Fruit fly (Drosophila melanogaster) whole organism, embryonic: Measurements from ENCODE around the gene BomBc3.

ENCODE experiments used
- Aef1 ChIP-seq: fragments of 200-800 bp; sonication (Bioruptor generic); IDR thresholded peaks from 3 replicates; pipeline ENCODE4 v1.3.6; 2022; ENCODE audit warnings: missing biosample characterization, missing genetic modification characterization
- Bteb2 ChIP-seq: fragments of 200-800 bp; sonication (Bioruptor generic); optimal IDR thresholded peaks from 2 replicates; lab custom pipeline; 2016; ENCODE audit warnings: missing biosample characterization, missing genetic modification characterization
- CG10267 ChIP-seq: fragments of 200-800 bp; sonication (Bioruptor generic); optimal IDR thresholded peaks from 2 replicates; lab custom pipeline; 2018; ENCODE audit warnings: missing biosample characterization, mild to moderate bottlenecking, missing genetic modification characterization, moderate library complexity
- CG11093 ChIP-seq: fragments of 200-800 bp; sonication (Bioruptor generic); IDR thresholded peaks from 3 replicates; pipeline ENCODE4 v1.3.6; 2022; ENCODE audit warnings: missing biosample characterization, missing genetic modification characterization
- CG12071 ChIP-seq: fragments of 200-800 bp; sonication (Bioruptor generic); optimal IDR thresholded peaks from 3 replicates; lab custom pipeline; 2018; ENCODE audit warnings: missing biosample characterization, mild to moderate bottlenecking, missing genetic modification characterization
- CG12236 ChIP-seq: fragments of 200-800 bp; sonication (Bioruptor generic); optimal IDR thresholded peaks from 2 replicates; lab custom pipeline; 2016; ENCODE audit warnings: missing biosample characterization, missing genetic modification characterization
- CG15011 ChIP-seq: fragments of 200-800 bp; sonication (Bioruptor generic); optimal IDR thresholded peaks from 3 replicates; lab custom pipeline; 2018; ENCODE audit warnings: missing biosample characterization, mild to moderate bottlenecking, missing genetic modification characterization
- CG16815 ChIP-seq: fragments of 200-800 bp; sonication (Bioruptor generic); optimal IDR thresholded peaks from 3 replicates; lab custom pipeline; 2017; ENCODE audit warnings: missing biosample characterization, mild to moderate bottlenecking, missing genetic modification characterization
- CG17912 ChIP-seq: fragments of 200-800 bp; sonication (Bioruptor generic); optimal IDR thresholded peaks from 2 replicates; lab custom pipeline; 2018; ENCODE audit warnings: missing biosample characterization, mild to moderate bottlenecking, missing genetic modification characterization
- CG2202 ChIP-seq: fragments of 200-800 bp; sonication (Bioruptor generic); optimal IDR thresholded peaks from 2 replicates; lab custom pipeline; 2018; ENCODE audit warnings: missing biosample characterization, mild to moderate bottlenecking, missing genetic modification characterization
- CG2889 ChIP-seq: fragments of 200-800 bp; sonication (Bioruptor generic); IDR thresholded peaks from 3 replicates; pipeline ENCODE4 v1.3.6; 2022; ENCODE audit warnings: missing biosample characterization, missing genetic modification characterization
- CG32772 ChIP-seq: fragments of 200-800 bp; sonication (Bioruptor generic); IDR thresholded peaks from 2 replicates; pipeline ENCODE4 v1.3.6; 2022; ENCODE audit warnings: missing biosample characterization, missing genetic modification characterization
- CG33213 ChIP-seq: fragments of 200-800 bp; sonication (Bioruptor generic); optimal IDR thresholded peaks from 3 replicates; lab custom pipeline; 2016; ENCODE audit warnings: missing biosample characterization, missing genetic modification characterization
- CG3726 ChIP-seq: fragments of 200-800 bp; sonication (Bioruptor generic); IDR thresholded peaks from 3 replicates; pipeline ENCODE4, ENCODE4 v1.3.6; 2022; ENCODE audit warnings: missing biosample characterization, missing genetic modification characterization
- CG8089 ChIP-seq: fragments of 200-800 bp; sonication (Bioruptor generic); optimal IDR thresholded peaks from 3 replicates; lab custom pipeline; 2016; ENCODE audit warnings: missing biosample characterization, missing genetic modification characterization
- CG9215 ChIP-seq: fragments of 200-800 bp; sonication (Bioruptor generic); IDR thresholded peaks from 2 replicates; pipeline ENCODE4 v1.3.6; 2022; ENCODE audit warnings: missing biosample characterization, missing genetic modification characterization
- Dad ChIP-seq: fragments of 200-800 bp; sonication (Bioruptor generic); optimal IDR thresholded peaks from 3 replicates; lab custom pipeline; 2016; ENCODE audit warnings: missing biosample characterization, missing genetic modification characterization
- Dfd ChIP-seq, 2 experiments: fragments of >200 bp; optimal IDR thresholded peaks; 2 replicates each; lab custom pipeline; 2017; ENCODE audit warnings: missing biosample characterization in 2 of 2, missing genetic modification characterization in 2 of 2
- Drgx ChIP-seq: fragments of 200-800 bp; sonication (Bioruptor generic); IDR thresholded peaks from 2 replicates; pipeline ENCODE4 v1.3.6; 2022; ENCODE audit warnings: missing biosample characterization, missing genetic modification characterization
- Elba2 ChIP-seq: fragments of 200-800 bp; sonication (Bioruptor generic); optimal IDR thresholded peaks from 3 replicates; lab custom pipeline; 2016; ENCODE audit warnings: missing biosample characterization, missing genetic modification characterization
- Ets97D ChIP-seq: fragments of 200-800 bp; sonication (Bioruptor generic); optimal IDR thresholded peaks from 3 replicates; lab custom pipeline; 2016; ENCODE audit warnings: missing biosample characterization, missing genetic modification characterization
- Fer3 ChIP-seq: fragments of 200-800 bp; sonication (Bioruptor generic); optimal IDR thresholded peaks from 2 replicates; lab custom pipeline; 2018; ENCODE audit warnings: missing biosample characterization, mild to moderate bottlenecking, missing genetic modification characterization, moderate library complexity
- Jarid2 ChIP-seq: fragments of 200-800 bp; sonication (Bioruptor generic); optimal IDR thresholded peaks from 3 replicates; lab custom pipeline; 2017; ENCODE audit warnings: mild to moderate bottlenecking, missing biosample characterization, missing genetic modification reagents, missing genetic modification characterization
- Nf-YA ChIP-seq: fragments of 200-800 bp; sonication (Bioruptor generic); IDR thresholded peaks from 2 replicates; pipeline ENCODE4 v1.3.6; 2022; ENCODE audit warnings: missing biosample characterization, missing genetic modification characterization
- Sox102F ChIP-seq: fragments of 200-800 bp; sonication (Bioruptor generic); optimal IDR thresholded peaks from 2 replicates; lab custom pipeline; 2018; ENCODE audit warnings: missing biosample characterization, mild to moderate bottlenecking, missing genetic modification characterization, moderate library complexity
- Sry-β ChIP-seq: fragments of 200-800 bp; sonication (Bioruptor generic); optimal IDR thresholded peaks from 2 replicates; lab custom pipeline; 2018; ENCODE audit warnings: missing biosample characterization, mild to moderate bottlenecking, missing genetic modification characterization, moderate library complexity
- Xrp1 ChIP-seq: fragments of 200-800 bp; sonication (Bioruptor generic); IDR thresholded peaks from 2 replicates; pipeline ENCODE4 v1.3.6; 2022; ENCODE audit warnings: missing biosample characterization, missing genetic modification characterization
- ase ChIP-seq: fragments of 200-800 bp; sonication (Bioruptor generic); IDR thresholded peaks from 3 replicates; pipeline ENCODE4 v1.3.6; 2022; ENCODE audit warnings: missing biosample characterization, missing genetic modification characterization
- ato ChIP-seq: fragments of 200-800 bp; sonication (Bioruptor generic); IDR thresholded peaks from 2 replicates; pipeline ENCODE4 v1.3.6; 2022; ENCODE audit warnings: missing biosample characterization, missing genetic modification characterization; ENCODE audit not compliant: partially characterized antibody
- bbx ChIP-seq: fragments of 200-800 bp; sonication (Bioruptor generic); IDR thresholded peaks from 2 replicates; pipeline ENCODE4 v1.3.6; 2022; ENCODE audit warnings: missing biosample characterization, missing genetic modification characterization; ENCODE audit not compliant: partially characterized antibody
- bsh ChIP-seq, 2 experiments: fragments of 200-800 bp; sonication (Bioruptor generic); optimal IDR thresholded peaks; 2 replicates each; lab custom pipeline; 2017 to 2018; ENCODE audit warnings: mild to moderate bottlenecking in 2 of 2, missing biosample characterization in 2 of 2, missing genetic modification characterization in 2 of 2, moderate library complexity in 1 of 2
- cato ChIP-seq: fragments of 200-800 bp; sonication (Bioruptor generic); optimal IDR thresholded peaks from 2 replicates; lab custom pipeline; 2016; ENCODE audit warnings: missing biosample characterization, missing genetic modification characterization, borderline replicate concordance
- croc ChIP-seq: fragments of 200-800 bp; sonication (Bioruptor generic); conservative IDR thresholded peaks from 3 replicates; pipeline ENCODE4 v1.3.6; 2022; ENCODE audit warnings: missing biosample characterization, missing genetic modification characterization
- cwo ChIP-seq: fragments of 200-800 bp; sonication (Bioruptor generic); optimal IDR thresholded peaks from 3 replicates; lab custom pipeline; 2017; ENCODE audit warnings: missing biosample characterization, missing genetic modification characterization, mild to moderate bottlenecking, moderate library complexity, missing genetic modification reagents
- dati ChIP-seq: fragments of 200-800 bp; sonication (Bioruptor generic); IDR thresholded peaks from 2 replicates; pipeline ENCODE4 v1.3.6; 2022; ENCODE audit warnings: missing biosample characterization, missing genetic modification characterization
- dm ChIP-seq: fragments of 200-800 bp; sonication (Bioruptor generic); optimal IDR thresholded peaks from 3 replicates; lab custom pipeline; 2016; ENCODE audit warnings: missing biosample characterization, missing genetic modification characterization
- eve ChIP-seq, 2 experiments: fragments of >200 bp; optimal IDR thresholded peaks; 2 replicates each; lab custom pipeline; 2017; ENCODE audit warnings: missing biosample characterization in 2 of 2, missing genetic modification characterization in 2 of 2
- exex ChIP-seq: fragments of 200-800 bp; sonication (Bioruptor generic); optimal IDR thresholded peaks from 4 replicates; lab custom pipeline; 2018; ENCODE audit warnings: missing biosample characterization, mild to moderate bottlenecking, missing genetic modification characterization, moderate library complexity
- ken ChIP-seq: fragments of 200-800 bp; sonication (Bioruptor generic); IDR thresholded peaks from 3 replicates; pipeline ENCODE4 v1.3.6; 2022; ENCODE audit warnings: missing biosample characterization, missing genetic modification characterization
- knrl ChIP-seq: fragments of 200-800 bp; sonication (Bioruptor generic); IDR thresholded peaks from 3 replicates; pipeline ENCODE4 v1.3.6; 2022; ENCODE audit warnings: missing biosample characterization, missing genetic modification characterization; ENCODE audit not compliant: partially characterized antibody
- lmd ChIP-seq: fragments of 200-800 bp; sonication (Bioruptor generic); IDR thresholded peaks from 2 replicates; pipeline ENCODE4 v1.3.6; 2022; ENCODE audit warnings: missing biosample characterization, missing genetic modification characterization
- pita ChIP-seq: fragments of 200-800 bp; sonication (Bioruptor generic); optimal IDR thresholded peaks from 2 replicates; lab custom pipeline; 2017; ENCODE audit warnings: missing biosample characterization, mild to moderate bottlenecking, missing genetic modification characterization
- prd ChIP-seq, 3 experiments: fragments of >200 bp in 2 of 3; fragments of 200-800 bp in 1 of 3; sonication (Bioruptor generic) in 1 of 3; optimal IDR thresholded peaks in 2 of 3; IDR thresholded peaks in 1 of 3; 2 replicates in 2 of 3; 3 replicates in 1 of 3; pipeline versions ENCODE4 v1.3.6 to Lab custom; 2017 to 2022; ENCODE audit warnings: missing biosample characterization in 1 of 3, missing genetic modification characterization in 1 of 3
- sc ChIP-seq, 3 experiments: fragments of >200 bp in 2 of 3; fragments of 200-800 bp in 1 of 3; sonication (Bioruptor generic) in 1 of 3; optimal IDR thresholded peaks; 2 replicates in 2 of 3; 3 replicates in 1 of 3; lab custom pipeline; 2017; ENCODE audit warnings: mild to moderate bottlenecking in 1 of 3, missing biosample characterization in 1 of 3, missing genetic modification characterization in 1 of 3, missing genetic modification reagents in 1 of 3
- sim ChIP-seq: fragments of 200-800 bp; sonication (Bioruptor generic); IDR thresholded peaks from 2 replicates; pipeline ENCODE4 v1.3.6; 2022; ENCODE audit warnings: missing biosample characterization, missing genetic modification characterization
- slp2 ChIP-seq: fragments of 200-800 bp; sonication (Bioruptor generic); optimal IDR thresholded peaks from 2 replicates; lab custom pipeline; 2016; ENCODE audit warnings: missing biosample characterization, missing genetic modification characterization
- so ChIP-seq: fragments of 200-800 bp; sonication (Bioruptor generic); IDR thresholded peaks from 3 replicates; pipeline ENCODE4 v1.3.6; 2022; ENCODE audit warnings: missing biosample characterization, missing genetic modification characterization
- toy ChIP-seq: fragments of 200-800 bp; sonication (Bioruptor generic); IDR thresholded peaks from 2 replicates; pipeline ENCODE4 v1.3.6; 2022; ENCODE audit warnings: missing biosample characterization, missing genetic modification characterization
- zfh2 ChIP-seq: fragments of 200-800 bp; sonication (Bioruptor generic); optimal IDR thresholded peaks from 2 replicates; lab custom pipeline; 2016; ENCODE audit warnings: missing biosample characterization, missing genetic modification characterization

The BomBc3 gene

dm6 chr3R:22133337-22134014 is 46.6 kb downstream of the BomBc3 start, which contains the start of gene SKIP (continued):
- 0 out of 2 replicates have a peak, but pooled peaks have one; percentile 33 for TF ChIP-seq Xrp1
- TF ChIP-seq Drgx (GFP tag; lab: Robert Waterston, UW): 0 out of 2 replicates have a peak, but pooled peaks have one; percentile 21
- TF ChIP-seq lmd (GFP tag; lab: Robert Waterston, UW): no peak
- TF ChIP-seq CG3726 (GFP tag; lab: Robert Waterston, UW): no peak
- TF ChIP-seq cwo: no peak
- TF ChIP-seq exex (tag; lab: Kevin White, UChicago): no peak
- TF ChIP-seq CG11093 (GFP tag; lab: Robert Waterston, UW): no peak
- TF ChIP-seq zfh2: no peak
- TF ChIP-seq Nf-YA (GFP tag; lab: Robert Waterston, UW): no peak
- peak; percentile 15 for TF ChIP-seq CG8089
- TF ChIP-seq Aef1: no peak
- TF ChIP-seq Bteb2 (GFP tag; lab: Kevin White, UChicago): no peak
- TF ChIP-seq CG16815 (GFP tag; lab: Kevin White, UChicago): no peak
- no peak for TF ChIP-seq CG2889 (GFP tag; lab: Robert Waterston, UW)
- no peak for TF ChIP-seq Sry-β (GFP tag; lab: Kevin White, UChicago)
- peak; percentile 45; the same call in 1 of the 3 replicates for TF ChIP-seq knrl
- TF ChIP-seq toy (GFP tag; lab: Robert Waterston, UW): no peak
- peak; percentile 13 for TF ChIP-seq Fer3 (tag; lab: Kevin White, UChicago)
- TF ChIP-seq Jarid2 (GFP tag; lab: Kevin White, UChicago): peak; percentile 100
- TF ChIP-seq Sox102F (GFP tag; lab: Kevin White, UChicago): no peak
- no peak for TF ChIP-seq CG9215 (GFP tag; lab: Robert Waterston, UW)
- peak in 1 of 2 experiments; percentile 29 for TF ChIP-seq bsh (GFP tag; optimal IDR thresholded peaks at IDR 0.05; lab: Kevin White, UChicago)
- TF ChIP-seq croc: no peak
- TF ChIP-seq CG15011 (GFP tag; lab: Kevin White, UChicago): no peak
- TF ChIP-seq ato (GFP tag; lab: Robert Waterston, UW): peak; percentile 59; the same call in 1 of the 2 replicates
- peak; percentile 69 for TF ChIP-seq bbx (GFP tag; lab: Robert Waterston, UW)
- no peak for TF ChIP-seq CG32772 (GFP tag; lab: Robert Waterston, UW)
- TF ChIP-seq dati (GFP tag; lab: Robert Waterston, UW): no peak
- no peak for TF ChIP-seq Elba2 (GFP tag; lab: Kevin White, UChicago)
- no peak for TF ChIP-seq sc (optimal IDR thresholded peaks at IDR 0.05; lab: Kevin White, UChicago)
- TF ChIP-seq sc (GFP tag; optimal IDR thresholded peaks at IDR 0.05; lab: Kevin White, UChicago): no peak
- TF ChIP-seq sim (GFP tag; lab: Robert Waterston, UW): no peak
- peak; percentile 14 for TF ChIP-seq CG10267 (tag; lab: Kevin White, UChicago)
- TF ChIP-seq Ets97D (GFP tag; lab: Kevin White, UChicago): peak; percentile 83
- TF ChIP-seq ase (GFP tag; lab: Robert Waterston, UW): peak; percentile 35; the same call in 1 of the 3 replicates
- no peak for TF ChIP-seq CG2202
- TF ChIP-seq eve (GFP tag; optimal IDR thresholded peaks at IDR 0.05; lab: Kevin White, UChicago): no peak
- no peak for TF ChIP-seq pita (GFP tag; lab: Kevin White, UChicago)
- TF ChIP-seq CG17912: no peak
- peak; percentile 57 for TF ChIP-seq CG33213
- no peak for TF ChIP-seq CG12236
- TF ChIP-seq dm (GFP tag; lab: Kevin White, UChicago): no peak
- TF ChIP-seq CG12071 (GFP tag; lab: Kevin White, UChicago): peak; percentile 44
- TF ChIP-seq Dfd (GFP tag; optimal IDR thresholded peaks at IDR 0.05; lab: Kevin White, UChicago): no peak
- 0 out of 3 replicates have a peak, but pooled peaks have one; percentile 10 for TF ChIP-seq so (GFP tag; lab: Robert Waterston, UW)
- no peak for TF ChIP-seq slp2 (GFP tag; lab: Kevin White, UChicago)
- TF ChIP-seq ken (GFP tag; lab: Robert Waterston, UW): no peak
- peak; percentile 73 for TF ChIP-seq Dad (GFP tag; lab: Kevin White, UChicago)
- no peak for TF ChIP-seq prd (optimal IDR thresholded peaks at IDR 0.05; lab: Kevin White, UChicago)
- no peak for TF ChIP-seq prd (GFP tag; IDR thresholded peaks at IDR 0.05; lab: Robert Waterston, UW)
- TF ChIP-seq cato (GFP tag; lab: Kevin White, UChicago): no peak
